Fruit fly (Drosophila melanogaster): ENCODE measurements around the gene Cyp4e3.

DNA sequence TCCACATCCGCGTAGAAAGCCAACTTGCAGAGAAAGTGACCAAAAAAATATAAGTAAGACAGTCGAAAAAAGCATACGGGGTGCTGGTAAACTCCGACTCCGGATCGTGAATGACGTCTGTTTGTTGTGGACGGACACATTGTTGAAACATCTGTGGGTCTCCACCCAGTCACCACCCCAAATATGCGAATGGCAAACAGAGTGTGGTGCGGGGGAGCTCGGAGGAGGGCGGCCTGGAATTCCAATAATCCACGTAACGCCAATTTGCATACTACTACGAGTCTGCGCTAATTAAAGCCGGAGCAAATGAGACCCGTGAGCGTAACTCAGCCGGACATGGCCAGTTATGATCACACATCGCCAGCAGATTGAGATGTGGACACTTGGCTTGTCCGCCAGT is 33.3 kb upstream of the Cyp4e3 start:
- TF ChIP-seq jim (GFP tag; optimal IDR thresholded peaks at IDR 0.05) (no peak), psq (GFP tag; optimal IDR thresholded peaks at IDR 0.05) (no peak), GATAd (GFP tag; optimal IDR thresholded peaks at IDR 0.05) (no peak), pan (optimal IDR thresholded peaks at IDR 0.05) (no peak), CG9705 (GFP tag; optimal IDR thresholded peaks at IDR 0.05) (no peak), Dfd (GFP tag; optimal IDR thresholded peaks at IDR 0.05) (no peak), Abd-B (GFP tag; optimal IDR thresholded peaks at IDR 0.05) (no peak), br (GFP tag; optimal IDR thresholded peaks at IDR 0.05) (no peak), OdsH (GFP tag; optimal IDR thresholded peaks at IDR 0.05) (no peak), Myc (optimal IDR thresholded peaks at IDR 0.05) (no peak), fru (GFP tag; optimal IDR thresholded peaks at IDR 0.05) (no peak)

All from whole organism, wandering third instar larva.